Worm (Caenorhabditis elegans): Measurements from ENCODE around the gene ZK1248.4.

The ZK1248.4 gene

DNA sequence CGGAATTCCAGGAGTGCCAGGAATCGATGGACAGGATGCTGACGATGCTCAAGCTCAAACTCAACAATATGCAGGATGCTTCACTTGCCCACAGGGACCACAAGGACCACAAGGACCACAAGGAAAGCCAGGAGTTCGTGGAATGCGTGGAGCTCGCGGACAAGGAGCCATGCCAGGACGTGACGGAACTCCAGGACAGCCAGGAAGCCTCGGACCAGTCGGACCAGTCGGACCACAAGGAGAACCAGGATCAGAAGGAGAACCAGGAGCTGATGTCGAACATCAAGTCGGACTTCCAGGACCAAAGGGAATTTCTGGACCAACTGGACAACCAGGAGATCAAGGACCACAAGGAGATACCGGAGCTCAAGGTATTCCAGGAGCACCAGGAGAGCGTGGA is 13.0 kb downstream of the ZK1248.4 start:
- no peak for TF ChIP-seq ceh-22 (tag; optimal IDR thresholded peaks at IDR 0.05)
- no peak for TF ChIP-seq ama-1 (optimal IDR thresholded peaks at IDR 0.05)
- TF ChIP-seq Y22D7AL.16 (tag; optimal IDR thresholded peaks at IDR 0.05): no peak
- no peak for TF ChIP-seq fkh-10 (GFP tag; optimal IDR thresholded peaks at IDR 0.05)
- TF ChIP-seq che-1 (tag; optimal IDR thresholded peaks at IDR 0.05): no peak
- TF ChIP-seq pros-1 (tag; optimal IDR thresholded peaks at IDR 0.05): no peak
- no peak for TF ChIP-seq syd-9 (tag; optimal IDR thresholded peaks at IDR 0.05)
- TF ChIP-seq tbx-7 (tag; optimal IDR thresholded peaks at IDR 0.05): no peak
- TF ChIP-seq elt-2 (tag; optimal IDR thresholded peaks at IDR 0.05): no peak
- no peak for TF ChIP-seq ceh-6 (GFP tag; optimal IDR thresholded peaks at IDR 0.05)
- no peak for TF ChIP-seq ceh-18 (tag; optimal IDR thresholded peaks at IDR 0.05)
- TF ChIP-seq pag-3 (tag; optimal IDR thresholded peaks at IDR 0.05; ENCODE audit: borderline replicate concordance): no peak
- TF ChIP-seq ceh-48 (tag; optimal IDR thresholded peaks at IDR 0.05): no peak
- no peak for TF ChIP-seq hlh-8 (tag; optimal IDR thresholded peaks at IDR 0.05)
- TF ChIP-seq madf-2 (tag; optimal IDR thresholded peaks at IDR 0.05): no peak

ce11 chrII:5833136-5833535 is 14.7 kb downstream of the ZK1248.4 start, which contains the start of gene gtap-1:
Gene gtap-1, minus strand, starts transcription at chrII:5833236.
- TF ChIP-seq fkh-10 (GFP tag; optimal IDR thresholded peaks at IDR 0.05): no peak
- TF ChIP-seq ceh-14 (tag; optimal IDR thresholded peaks at IDR 0.05): no peak
- TF ChIP-seq lin-11 (tag; optimal IDR thresholded peaks at IDR 0.05): no peak
- TF ChIP-seq hlh-6 (tag; optimal IDR thresholded peaks at IDR 0.05): no peak
- no peak for TF ChIP-seq pros-1 (tag; optimal IDR thresholded peaks at IDR 0.05)
- no peak for TF ChIP-seq eyg-1 (tag; optimal IDR thresholded peaks at IDR 0.05)
- no peak for TF ChIP-seq ceh-19 (GFP tag; optimal IDR thresholded peaks at IDR 0.05)
- TF ChIP-seq madf-2 (tag; optimal IDR thresholded peaks at IDR 0.05): no peak
- no peak for TF ChIP-seq npax-4 (tag; optimal IDR thresholded peaks at IDR 0.05)
- TF ChIP-seq unc-55 (GFP tag; optimal IDR thresholded peaks at IDR 0.05): no peak
- TF ChIP-seq hlh-13 (GFP tag; optimal IDR thresholded peaks at IDR 0.05): no peak
- no peak for TF ChIP-seq sox-2 (GFP tag; IDR thresholded peaks at IDR 0.05)
- no peak for TF ChIP-seq hlh-30 (tag; optimal IDR thresholded peaks at IDR 0.05; ENCODE audit: insufficient read depth)
- no peak for TF ChIP-seq hlh-15 (tag; optimal IDR thresholded peaks at IDR 0.05)
- no peak for TF ChIP-seq nhr-11 (tag; optimal IDR thresholded peaks at IDR 0.05)
- no peak for TF ChIP-seq ama-1 (optimal IDR thresholded peaks at IDR 0.05)

- TF ChIP-seq unc-86 (tag; optimal IDR thresholded peaks at IDR 0.05): no peak
- TF ChIP-seq pros-1 (tag; optimal IDR thresholded peaks at IDR 0.05): no peak
- TF ChIP-seq ceh-14 (tag; optimal IDR thresholded peaks at IDR 0.05): no peak
- TF ChIP-seq ztf-16 (tag; optimal IDR thresholded peaks at IDR 0.05): no peak
- no peak for TF ChIP-seq ceh-19 (GFP tag; optimal IDR thresholded peaks at IDR 0.05)
- TF ChIP-seq hlh-6 (tag; optimal IDR thresholded peaks at IDR 0.05): no peak
- no peak for TF ChIP-seq ahr-1 (tag; optimal IDR thresholded peaks at IDR 0.05)
- TF ChIP-seq lim-6 (tag; optimal IDR thresholded peaks at IDR 0.05): no peak
- TF ChIP-seq unc-3 (GFP tag; conservative IDR thresholded peaks at IDR 0.05): no peak
- TF ChIP-seq unc-3 (tag; optimal IDR thresholded peaks at IDR 0.05): no peak
- TF ChIP-seq hlh-15 (tag; optimal IDR thresholded peaks at IDR 0.05): no peak
- no peak for TF ChIP-seq ceh-6 (GFP tag; optimal IDR thresholded peaks at IDR 0.05)
Observed at ce11 chrII:5835146-5835545, 16.7 kb downstream of the ZK1248.4 start.

DNA sequence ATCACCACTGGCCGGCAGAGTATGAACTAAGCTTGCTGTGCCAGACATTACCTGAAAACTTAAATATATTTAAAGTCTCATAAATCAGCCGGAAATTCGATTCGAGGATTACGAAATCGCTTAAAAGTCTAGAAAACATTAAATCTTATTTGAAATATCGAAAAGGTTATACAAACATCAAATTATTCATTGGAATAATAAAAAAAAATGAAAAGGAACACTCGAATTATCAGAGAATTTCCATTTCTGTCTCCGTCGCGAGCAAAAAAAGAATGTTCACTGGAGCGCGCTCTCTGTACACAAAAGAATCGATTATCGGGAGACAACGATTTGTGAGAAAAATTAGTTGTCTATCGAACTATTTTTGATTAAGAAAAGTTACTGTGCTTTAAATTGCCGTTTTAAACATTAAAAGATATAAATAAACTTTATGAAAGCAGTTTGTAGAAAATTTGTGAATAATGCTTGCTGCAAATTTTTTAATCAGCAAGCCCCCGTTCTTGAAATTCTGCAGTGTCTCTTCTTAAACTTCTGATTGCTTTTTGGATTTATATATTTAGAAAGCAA is 17.8 kb downstream of the ZK1248.4 start, which contains the start of gene fzo-1:
fzo-1 (minus strand) TSS at position 51 of the 567 bp plus-strand sequence.
- TF ChIP-seq eyg-1 (tag; optimal IDR thresholded peaks at IDR 0.05): peak; percentile 67
- peak; percentile 74 for TF ChIP-seq pqm-1 (tag; optimal IDR thresholded peaks at IDR 0.05)
- TF ChIP-seq ceh-24 (tag; optimal IDR thresholded peaks at IDR 0.05): peak; percentile 35
- no peak for TF ChIP-seq unc-55 (GFP tag; optimal IDR thresholded peaks at IDR 0.05)
- no peak for TF ChIP-seq pros-1 (tag; optimal IDR thresholded peaks at IDR 0.05)
- TF ChIP-seq pax-1 (tag; optimal IDR thresholded peaks at IDR 0.05): peak; percentile 49
- peak; percentile 97 for TF ChIP-seq ceh-2 (tag; optimal IDR thresholded peaks at IDR 0.05)
- peak; percentile 80 for TF ChIP-seq F13H6.1 (tag; optimal IDR thresholded peaks at IDR 0.05)
- peak; percentile 88 for TF ChIP-seq ceh-14 (tag; optimal IDR thresholded peaks at IDR 0.05)
- TF ChIP-seq ceh-48 (tag; optimal IDR thresholded peaks at IDR 0.05): peak; percentile 23
- peak; percentile 42 for TF ChIP-seq gmeb-2 (tag; optimal IDR thresholded peaks at IDR 0.05)
- TF ChIP-seq ceh-31 (tag; optimal IDR thresholded peaks at IDR 0.05): peak; percentile 99
- TF ChIP-seq dmd-4 (tag; optimal IDR thresholded peaks at IDR 0.05; ENCODE audit: borderline replicate concordance): peak; percentile 36
- TF ChIP-seq ets-4 (tag; optimal IDR thresholded peaks at IDR 0.05): peak; percentile 92
- TF ChIP-seq mec-3 (tag; optimal IDR thresholded peaks at IDR 0.05; ENCODE audit: borderline replicate concordance): peak; percentile 40
- peak; percentile 68 for TF ChIP-seq ztf-16 (tag; optimal IDR thresholded peaks at IDR 0.05)
- TF ChIP-seq ceh-18 (tag; optimal IDR thresholded peaks at IDR 0.05): peak; percentile 28
- peak; percentile 59 for TF ChIP-seq rnt-1 (tag; optimal IDR thresholded peaks at IDR 0.05)
- peak; percentile 54 for TF ChIP-seq pha-2 (tag; optimal IDR thresholded peaks at IDR 0.05)
- peak; percentile 60 for TF ChIP-seq fkh-6 (tag; optimal IDR thresholded peaks at IDR 0.05)
- peak; percentile 90 for TF ChIP-seq C08G9.2 (tag; optimal IDR thresholded peaks at IDR 0.05)
- TF ChIP-seq zip-5 (tag; optimal IDR thresholded peaks at IDR 0.05): peak; percentile 96

Data from whole organism, late embryonic.